Fruit fly (Drosophila melanogaster): ENCODE results near the gene CG34116.

CG34116 gene

dm6 chr3L:19836375-19836937, 30.6 kb upstream of the CG34116 start, which contains the start of gene kto:
Gene kto, plus strand, starts transcription at chr3L:19836614.
- no peak for TF ChIP-seq jim (GFP tag; optimal IDR thresholded peaks at IDR 0.05)
- TF ChIP-seq Sp1 (GFP tag; optimal IDR thresholded peaks at IDR 0.05): no peak
- no peak for TF ChIP-seq Dif (GFP tag; optimal IDR thresholded peaks at IDR 0.05; ENCODE audit: partially characterized antibody)
- TF ChIP-seq OdsH (GFP tag; optimal IDR thresholded peaks at IDR 0.05): no peak
- TF ChIP-seq Jra (GFP tag; optimal IDR thresholded peaks at IDR 0.05): no peak
- no peak for TF ChIP-seq fru (GFP tag; optimal IDR thresholded peaks at IDR 0.05)
- no peak for TF ChIP-seq sage (GFP tag; optimal IDR thresholded peaks at IDR 0.05)
- no peak for TF ChIP-seq woc (GFP tag; optimal IDR thresholded peaks at IDR 0.05)
- TF ChIP-seq N (GFP tag; optimal IDR thresholded peaks at IDR 0.05): no peak
- TF ChIP-seq tai (GFP tag; optimal IDR thresholded peaks at IDR 0.05): no peak
- no peak for TF ChIP-seq Myc (optimal IDR thresholded peaks at IDR 0.05)

dm6 chr3L:19834143-19834794, 28.4 kb upstream of the CG34116 start, which contains the start of the genes trc and CG32221:
Gene trc, minus strand, starts transcription at chr3L:19834304.
Gene CG32221, plus strand, starts transcription at chr3L:19834670.
- peak; percentile 74 for TF ChIP-seq Hr83 (GFP tag; optimal IDR thresholded peaks at IDR 0.05; ENCODE audit: poor library complexity, severe bottlenecking)
- TF ChIP-seq CG32264 (GFP tag; optimal IDR thresholded peaks at IDR 0.05): no peak
- peak; percentile 9 for TF ChIP-seq OdsH (GFP tag; optimal IDR thresholded peaks at IDR 0.05)
- peak; percentile 66 for TF ChIP-seq CG9705 (GFP tag; optimal IDR thresholded peaks at IDR 0.05)
- peak; percentile 6 for TF ChIP-seq psq (GFP tag; optimal IDR thresholded peaks at IDR 0.05)
- TF ChIP-seq Rel (GFP tag; optimal IDR thresholded peaks at IDR 0.05): no peak
- peak; percentile 9 for TF ChIP-seq Rel (tag; optimal IDR thresholded peaks at IDR 0.05)
- TF ChIP-seq Myc (optimal IDR thresholded peaks at IDR 0.05): peak; percentile 95
- no peak for TF ChIP-seq ey (GFP tag; optimal IDR thresholded peaks at IDR 0.05)
- TF ChIP-seq Sp1 (GFP tag; optimal IDR thresholded peaks at IDR 0.05): peak; percentile 70

- TF ChIP-seq Hr83 (GFP tag; optimal IDR thresholded peaks at IDR 0.05; ENCODE audit: poor library complexity, severe bottlenecking): no peak
- TF ChIP-seq dl (GFP tag; optimal IDR thresholded peaks at IDR 0.05; ENCODE audit: insufficient read depth in 1 of 2, partially characterized antibody in 2 of 2): peak in 1 of 2 experiments; percentile 48
- no peak for TF ChIP-seq tai (GFP tag; optimal IDR thresholded peaks at IDR 0.05)
- TF ChIP-seq ey (GFP tag; optimal IDR thresholded peaks at IDR 0.05): no peak
- TF ChIP-seq Hnf4 (GFP tag; optimal IDR thresholded peaks at IDR 0.05): no peak
- TF ChIP-seq brk (GFP tag; optimal IDR thresholded peaks at IDR 0.05): no peak
- TF ChIP-seq OdsH (GFP tag; optimal IDR thresholded peaks at IDR 0.05): peak; percentile 26
- TF ChIP-seq N (GFP tag; optimal IDR thresholded peaks at IDR 0.05): no peak
- peak; percentile 12 for TF ChIP-seq h (GFP tag; optimal IDR thresholded peaks at IDR 0.05)
- no peak for TF ChIP-seq foxo (GFP tag; optimal IDR thresholded peaks at IDR 0.05)
- no peak for TF ChIP-seq usp (GFP tag; optimal IDR thresholded peaks at IDR 0.05)
- no peak for TF ChIP-seq Hr78 (GFP tag; optimal IDR thresholded peaks at IDR 0.05)
- no peak for TF ChIP-seq Jra (GFP tag; optimal IDR thresholded peaks at IDR 0.05)
- no peak for TF ChIP-seq Abd-B (GFP tag; optimal IDR thresholded peaks at IDR 0.05)
- peak; percentile 88 for TF ChIP-seq psq (GFP tag; optimal IDR thresholded peaks at IDR 0.05)
- no peak for TF ChIP-seq fru (GFP tag; optimal IDR thresholded peaks at IDR 0.05)
- no peak for TF ChIP-seq sv (GFP tag; optimal IDR thresholded peaks at IDR 0.05)
- no peak for TF ChIP-seq Vsx2 (GFP tag; optimal IDR thresholded peaks at IDR 0.05; ENCODE audit: partially characterized antibody)
- TF ChIP-seq Mio (GFP tag; optimal IDR thresholded peaks at IDR 0.05): no peak
- TF ChIP-seq rgr (GFP tag; optimal IDR thresholded peaks at IDR 0.05): no peak
- TF ChIP-seq Dif (GFP tag; optimal IDR thresholded peaks at IDR 0.05; ENCODE audit: partially characterized antibody): peak; percentile 67
- no peak for TF ChIP-seq Dfd (GFP tag; optimal IDR thresholded peaks at IDR 0.05)
- no peak for TF ChIP-seq Rel (GFP tag; optimal IDR thresholded peaks at IDR 0.05)
- TF ChIP-seq Rel (tag; optimal IDR thresholded peaks at IDR 0.05): peak; percentile 17
- TF ChIP-seq Sp1 (GFP tag; optimal IDR thresholded peaks at IDR 0.05): no peak
- TF ChIP-seq sage (GFP tag; optimal IDR thresholded peaks at IDR 0.05): no peak
- no peak for TF ChIP-seq CG32264 (GFP tag; optimal IDR thresholded peaks at IDR 0.05)
- no peak for TF ChIP-seq Myc (optimal IDR thresholded peaks at IDR 0.05)
- TF ChIP-seq jim (GFP tag; optimal IDR thresholded peaks at IDR 0.05): no peak
- TF ChIP-seq pan (optimal IDR thresholded peaks at IDR 0.05): no peak
- TF ChIP-seq woc (GFP tag; optimal IDR thresholded peaks at IDR 0.05): no peak
Observed at dm6 chr3L:19833227-19833626, 27.4 kb upstream of the CG34116 start.

dm6 chr3L:19818701-19819100, 12.9 kb upstream of the CG34116 start:
- TF ChIP-seq Jra (GFP tag; optimal IDR thresholded peaks at IDR 0.05): no peak
- TF ChIP-seq woc (GFP tag; optimal IDR thresholded peaks at IDR 0.05): no peak
